Fruit fly (Drosophila melanogaster): ENCODE measurements around the gene CG31086.

The CG31086 gene

DNA sequence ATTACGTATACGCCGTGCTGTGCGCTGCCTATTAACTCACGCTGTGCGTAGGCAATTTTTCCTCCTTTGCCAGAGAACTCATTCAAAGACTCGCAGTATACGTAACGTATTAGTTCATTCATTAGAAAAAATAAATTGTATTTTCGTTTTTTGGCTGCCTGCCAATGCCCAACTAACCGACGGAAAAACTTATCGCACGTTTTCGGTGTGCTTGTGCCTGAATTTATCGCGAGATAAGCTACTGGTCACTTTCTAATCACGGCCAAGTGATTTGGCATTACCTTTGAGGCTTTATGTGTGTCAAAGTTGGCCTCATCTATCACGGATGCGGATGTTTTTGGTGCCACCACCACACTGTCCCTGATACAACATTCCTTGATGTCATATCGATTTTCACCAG, 27.9 kb downstream of the CG31086 start:
- TF ChIP-seq H2.0 (GFP tag; IDR thresholded peaks at IDR 0.05) (no peak), CG7745 (tag; optimal IDR thresholded peaks at IDR 0.05) (no peak), cwo (GFP tag; optimal IDR thresholded peaks at IDR 0.05) (peak; percentile 66), Pdp1 (GFP tag; optimal IDR thresholded peaks at IDR 0.05) (peak in 1 of 2 experiments; percentile 75), CG3995 (GFP tag; optimal IDR thresholded peaks at IDR 0.05) (peak; percentile 54), chinmo (GFP tag; IDR thresholded peaks at IDR 0.05; ENCODE audit: partially characterized antibody) (peak; percentile 54; the same call in 1 of the 4 replicates), sd (tag; optimal IDR thresholded peaks at IDR 0.05) (peak; percentile 36), CG12769 (tag; optimal IDR thresholded peaks at IDR 0.05) (peak; percentile 41)

- TF ChIP-seq caup (GFP tag; optimal IDR thresholded peaks at IDR 0.05; ENCODE audit: severe bottlenecking) (no peak), stc (GFP tag; IDR thresholded peaks at IDR 0.05) (no peak), Mad (GFP tag; optimal IDR thresholded peaks at IDR 0.05) (no peak), Med (GFP tag) (peak; percentile 27)
These were observed 29.2 kb downstream of the CG31086 start for dm6 chr3R:26214301-26214700.

dm6 chr3R:26222123-26222651, 37.1 kb downstream of the CG31086 start:
- peak; percentile 14 for TF ChIP-seq Ets65A (GFP tag)
- TF ChIP-seq bsh (GFP tag; optimal IDR thresholded peaks at IDR 0.05), result peak in 1 of 2 experiments; percentile 14
- no peak for TF ChIP-seq CG1602 (GFP tag; optimal IDR thresholded peaks at IDR 0.05)
- TF ChIP-seq tap (tag; optimal IDR thresholded peaks at IDR 0.05), result peak; percentile 3
- TF ChIP-seq sc (optimal IDR thresholded peaks at IDR 0.05), result no peak
- no peak for TF ChIP-seq sc (GFP tag; optimal IDR thresholded peaks at IDR 0.05)
- peak; percentile 8 for TF ChIP-seq CG1529 (GFP tag; optimal IDR thresholded peaks at IDR 0.05)
- no peak for TF ChIP-seq Max (GFP tag; optimal IDR thresholded peaks at IDR 0.05)
- peak; percentile 50 for TF ChIP-seq sd (tag; optimal IDR thresholded peaks at IDR 0.05)
- no peak for TF ChIP-seq gfzf (GFP tag; optimal IDR thresholded peaks at IDR 0.05)
- no peak for TF ChIP-seq CG13775 (GFP tag; optimal IDR thresholded peaks at IDR 0.05)
- TF ChIP-seq Mad (GFP tag; optimal IDR thresholded peaks at IDR 0.05), result no peak
- peak; percentile 25 for TF ChIP-seq CG1233 (GFP tag; optimal IDR thresholded peaks at IDR 0.05)
- no peak for TF ChIP-seq CG30020 (tag; optimal IDR thresholded peaks at IDR 0.05)
- TF ChIP-seq peb (GFP tag; IDR thresholded peaks at IDR 0.05), result no peak
- peak in 1 of 2 experiments; percentile 6 for TF ChIP-seq Pdp1 (GFP tag; optimal IDR thresholded peaks at IDR 0.05)
- TF ChIP-seq CG7357 (GFP tag; IDR thresholded peaks at IDR 0.05), result no peak
- peak; percentile 52 for TF ChIP-seq fd64A (GFP tag; optimal IDR thresholded peaks at IDR 0.05)
- TF ChIP-seq CG12071 (GFP tag; optimal IDR thresholded peaks at IDR 0.05), result peak; percentile 13
- TF ChIP-seq Asciz (GFP tag; optimal IDR thresholded peaks at IDR 0.05), result peak; percentile 1
- TF ChIP-seq CG2678 (tag; optimal IDR thresholded peaks at IDR 0.05), result peak; percentile 32
- peak; percentile 42 for TF ChIP-seq lab (GFP tag; optimal IDR thresholded peaks at IDR 0.05)
- TF ChIP-seq sug (tag; optimal IDR thresholded peaks at IDR 0.05), result peak; percentile 35
- TF ChIP-seq grn (GFP tag; optimal IDR thresholded peaks at IDR 0.05), result peak; percentile 68
- TF ChIP-seq odd (GFP tag; optimal IDR thresholded peaks at IDR 0.05), result peak; percentile 59
- TF ChIP-seq CG18599 (GFP tag; optimal IDR thresholded peaks at IDR 0.05), result peak; percentile 19
- TF ChIP-seq CG10431 (GFP tag; optimal IDR thresholded peaks at IDR 0.05), result peak; percentile 22
- TF ChIP-seq CG1603 (tag; optimal IDR thresholded peaks at IDR 0.05), result peak; percentile 13
- TF ChIP-seq H2.0 (GFP tag; IDR thresholded peaks at IDR 0.05), result no peak
- TF ChIP-seq Fer2 (tag; optimal IDR thresholded peaks at IDR 0.05), result no peak
- TF ChIP-seq CG13296 (GFP tag; optimal IDR thresholded peaks at IDR 0.05), result no peak
- peak; percentile 34 for TF ChIP-seq mirr (GFP tag; optimal IDR thresholded peaks at IDR 0.05)
- no peak for TF ChIP-seq HLH4C (GFP tag; IDR thresholded peaks at IDR 0.05; ENCODE audit: partially characterized antibody)
- 0 out of 2 replicates have a peak, but pooled peaks have one; percentile 6 for TF ChIP-seq CG14441 (GFP tag; IDR thresholded peaks at IDR 0.05)
- peak; percentile 10 for TF ChIP-seq gsb-n (tag; optimal IDR thresholded peaks at IDR 0.05)
- peak; percentile 31 for TF ChIP-seq nerfin-1 (tag; optimal IDR thresholded peaks at IDR 0.05)
- TF ChIP-seq kni (GFP tag; optimal IDR thresholded peaks at IDR 0.05), result no peak
